Worm (Caenorhabditis elegans) whole organism, late embryonic: Measurements from ENCODE around the gene Y38E10A.22.

Experiments used
- K02D7.2 ChIP-seq: sonication (generic microtip); optimal IDR thresholded peaks from 2 replicates; lab custom pipeline; 2017; ENCODE audit warnings: mild to moderate bottlenecking, missing genetic modification characterization, missing compliant biosample characterization
- ahr-1 ChIP-seq: sonication (generic microtip); optimal IDR thresholded peaks from 2 replicates; lab custom pipeline; 2016; ENCODE audit warnings: missing genetic modification characterization, missing compliant biosample characterization
- ceh-18 ChIP-seq: sonication (generic microtip); optimal IDR thresholded peaks from 2 replicates; lab custom pipeline; 2016; ENCODE audit warnings: missing genetic modification characterization, missing compliant biosample characterization
- ceh-19 ChIP-seq: fragments of 200-800 bp; sonication (Bioruptor generic); optimal IDR thresholded peaks from 2 replicates; lab custom pipeline; 2018; ENCODE audit warnings: mild to moderate bottlenecking, missing genetic modification characterization, missing compliant biosample characterization
- ceh-2 ChIP-seq: sonication (generic microtip); optimal IDR thresholded peaks from 2 replicates; lab custom pipeline; 2016; ENCODE audit warnings: missing genotype, missing genetic modification characterization, missing compliant biosample characterization
- ceh-22 ChIP-seq: sonication (generic microtip); optimal IDR thresholded peaks from 2 replicates; lab custom pipeline; 2017; ENCODE audit warnings: missing biosample characterization, missing genetic modification characterization
- ceh-30 ChIP-seq: fragments of 150-350 bp; optimal IDR thresholded peaks from 2 replicates; lab custom pipeline; 2014; ENCODE audit warnings: missing biosample characterization, missing genetic modification characterization
- ceh-31 ChIP-seq: sonication (generic microtip); optimal IDR thresholded peaks from 2 replicates; lab custom pipeline; 2016; ENCODE audit warnings: missing genetic modification characterization, missing compliant biosample characterization
- ceh-45 ChIP-seq: fragments of 200-800 bp; sonication (Bioruptor generic); IDR thresholded peaks from 2 replicates; pipeline ENCODE4 v1.3.6; 2022; ENCODE audit warnings: missing genetic modification reagents, missing genetic modification characterization, missing compliant biosample characterization
- ceh-6 ChIP-seq: fragments of 200-800 bp; sonication (Bioruptor generic); optimal IDR thresholded peaks from 2 replicates; lab custom pipeline; 2018; ENCODE audit warnings: mild to moderate bottlenecking, missing genetic modification characterization, missing compliant biosample characterization
- dve-1 ChIP-seq: sonication (generic microtip); optimal IDR thresholded peaks from 2 replicates; lab custom pipeline; 2017; ENCODE audit warnings: antibody characterized with exemption, mild to moderate bottlenecking, missing genetic modification characterization, missing compliant biosample characterization
- elt-2 ChIP-seq: sonication (generic microtip); optimal IDR thresholded peaks from 2 replicates; lab custom pipeline; 2016; ENCODE audit warnings: missing genetic modification reagents, missing genetic modification characterization, missing compliant biosample characterization
- ets-4 ChIP-seq: sonication (generic microtip); optimal IDR thresholded peaks from 2 replicates; lab custom pipeline; 2016; ENCODE audit warnings: missing genetic modification characterization, missing compliant biosample characterization
- eyg-1 ChIP-seq: sonication (generic microtip); optimal IDR thresholded peaks from 2 replicates; lab custom pipeline; 2016; ENCODE audit warnings: missing genotype, missing genetic modification characterization, missing compliant biosample characterization
- gmeb-2 ChIP-seq: sonication (generic microtip); optimal IDR thresholded peaks from 2 replicates; lab custom pipeline; 2016; ENCODE audit warnings: missing genetic modification characterization, inconsistent platforms, missing compliant biosample characterization
- hlh-13 ChIP-seq: fragments of 200-800 bp; sonication (Bioruptor generic); optimal IDR thresholded peaks from 2 replicates; lab custom pipeline; 2018; ENCODE audit warnings: mild to moderate bottlenecking, missing genetic modification characterization, missing compliant biosample characterization
- hlh-15 ChIP-seq: sonication (generic microtip); optimal IDR thresholded peaks from 2 replicates; lab custom pipeline; 2016; ENCODE audit warnings: missing genetic modification characterization, missing compliant biosample characterization
- hlh-30 ChIP-seq: sonication (generic microtip); optimal IDR thresholded peaks from 2 replicates; lab custom pipeline; 2017; ENCODE audit warnings: antibody characterized with exemption, missing genetic modification characterization, missing compliant biosample characterization; ENCODE audit not compliant: insufficient read depth
- hlh-6 ChIP-seq: sonication (generic microtip); optimal IDR thresholded peaks from 2 replicates; lab custom pipeline; 2016; ENCODE audit warnings: missing genotype, missing genetic modification characterization, missing compliant biosample characterization
- hlh-8 ChIP-seq: sonication (generic microtip); optimal IDR thresholded peaks from 2 replicates; lab custom pipeline; 2016; ENCODE audit warnings: missing genotype, missing genetic modification characterization, missing compliant biosample characterization
- madf-2 ChIP-seq: sonication (generic microtip); optimal IDR thresholded peaks from 2 replicates; lab custom pipeline; 2017; ENCODE audit warnings: missing genetic modification characterization, missing compliant biosample characterization
- nhr-232 ChIP-seq: sonication (generic microtip); optimal IDR thresholded peaks from 2 replicates; lab custom pipeline; 2016; ENCODE audit warnings: missing genetic modification characterization, missing compliant biosample characterization
- odd-2 ChIP-seq: sonication (generic microtip); optimal IDR thresholded peaks from 2 replicates; lab custom pipeline; 2017; ENCODE audit warnings: antibody characterized with exemption, mild to moderate bottlenecking, missing genetic modification characterization, missing compliant biosample characterization
- pax-1 ChIP-seq: fragments of 150-350 bp; optimal IDR thresholded peaks from 2 replicates; lab custom pipeline; 2014; ENCODE audit warnings: missing biosample characterization, missing genetic modification characterization
- pha-2 ChIP-seq: sonication (generic microtip); optimal IDR thresholded peaks from 2 replicates; lab custom pipeline; 2017; ENCODE audit warnings: mild to moderate bottlenecking, missing genetic modification characterization, missing compliant biosample characterization
- pqm-1 ChIP-seq: sonication (generic microtip); optimal IDR thresholded peaks from 2 replicates; lab custom pipeline; 2016; ENCODE audit warnings: missing genetic modification characterization, missing compliant biosample characterization
- pros-1 ChIP-seq: fragments of 150-350 bp; optimal IDR thresholded peaks from 2 replicates; lab custom pipeline; 2014; ENCODE audit warnings: missing biosample characterization, missing genetic modification reagents, missing genetic modification characterization
- ref-2 ChIP-seq: sonication (generic microtip); optimal IDR thresholded peaks from 2 replicates; lab custom pipeline; 2016; ENCODE audit warnings: missing genetic modification characterization, missing compliant biosample characterization
- rnt-1 ChIP-seq: sonication (generic microtip); optimal IDR thresholded peaks from 2 replicates; lab custom pipeline; 2016; ENCODE audit warnings: missing genetic modification characterization, missing compliant biosample characterization
- sdc-2 ChIP-seq: sonication (generic microtip); optimal IDR thresholded peaks from 2 replicates; lab custom pipeline; 2016; ENCODE audit warnings: missing genotype, missing genetic modification characterization, missing compliant biosample characterization
- syd-9 ChIP-seq: sonication (generic microtip); optimal IDR thresholded peaks from 2 replicates; lab custom pipeline; 2016; ENCODE audit warnings: mild to moderate bottlenecking, missing genetic modification characterization, moderate library complexity, missing compliant biosample characterization
- tbx-2 ChIP-seq: sonication (generic microtip); optimal IDR thresholded peaks from 2 replicates; lab custom pipeline; 2016; ENCODE audit warnings: missing genetic modification characterization, missing compliant biosample characterization
- tbx-7 ChIP-seq: sonication (generic microtip); optimal IDR thresholded peaks from 2 replicates; lab custom pipeline; 2016; ENCODE audit warnings: missing genotype, missing genetic modification characterization, missing compliant biosample characterization
- ttx-3 ChIP-seq: sonication (generic microtip); optimal IDR thresholded peaks from 2 replicates; lab custom pipeline; 2016; ENCODE audit warnings: missing genetic modification reagents, missing genetic modification characterization, missing compliant biosample characterization
- unc-3 ChIP-seq, 2 experiments: fragments of 200-800 bp in 1 of 2; sonication (Bioruptor generic) in 1 of 2; sonication (generic microtip) in 1 of 2; conservative IDR thresholded peaks in 1 of 2; optimal IDR thresholded peaks in 1 of 2; 2 replicates each; pipeline versions ENCODE4 v1.3.6 to Lab custom; 2016 to 2022; ENCODE audit warnings: missing compliant biosample characterization in 2 of 2, missing genetic modification characterization in 2 of 2, missing genetic modification reagents in 1 of 2
- unc-42 ChIP-seq: sonication (generic microtip); optimal IDR thresholded peaks from 2 replicates; lab custom pipeline; 2016; ENCODE audit warnings: missing genotype, missing genetic modification characterization, missing compliant biosample characterization
- unc-55 ChIP-seq: sonication (generic microtip); optimal IDR thresholded peaks from 2 replicates; lab custom pipeline; 2017; ENCODE audit warnings: missing biosample characterization, missing genetic modification reagents, missing genetic modification characterization

Y38E10A.22 gene

ce11 chrII:12694112-12694511 is 16.5 kb upstream of the Y38E10A.22 start, which contains the start of gene tbc-17:
Gene tbc-17, plus strand, starts transcription at chrII:12694412.
- no peak for TF ChIP-seq ceh-31 (tag; lab: Kevin White, UChicago)
- no peak for TF ChIP-seq rnt-1
- TF ChIP-seq tbx-2 (tag; lab: Kevin White, UChicago) = no peak
- no peak for TF ChIP-seq sdc-2 (tag; lab: Kevin White, UChicago)

- TF ChIP-seq hlh-13 (no peak), ceh-6 (no peak)
Observed at ce11 chrII:12692694-12693093, 15.1 kb upstream of the Y38E10A.22 start.

- no peak for TF ChIP-seq ceh-30 (tag; lab: Kevin White, UChicago)
- no peak for TF ChIP-seq unc-42
- TF ChIP-seq ceh-19 (GFP tag; lab: Kevin White, UChicago) = no peak
- TF ChIP-seq ceh-45 = no peak
Observed at ce11 chrII:12691351-12691750, 13.7 kb upstream of the Y38E10A.22 start.

ce11 chrII:12690905-12691304 is 13.3 kb upstream of the Y38E10A.22 start:
- TF ChIP-seq hlh-6 (no peak), unc-42 (peak; percentile 54)

- no peak for TF ChIP-seq ets-4 (tag; lab: Kevin White, UChicago)
- TF ChIP-seq elt-2 (tag; lab: Kevin White, UChicago) = peak; percentile 60
Observed at ce11 chrII:12689333-12689732, 11.7 kb upstream of the Y38E10A.22 start.

ce11 chrII:12679635-12680034 is 2.0 kb upstream of the Y38E10A.22 start, which contains the start of the genes Y38E10A.33 and cox-10:
Gene Y38E10A.33, minus strand, starts transcription at chrII:12679646.
Gene cox-10, plus strand, starts transcription at chrII:12679954.
- TF ChIP-seq pax-1 (tag; lab: Kevin White, UChicago) (peak; percentile 7), ahr-1 (tag; lab: Kevin White, UChicago) (no peak), gmeb-2 (tag; lab: Kevin White, UChicago) (no peak), unc-42 (peak; percentile 26), pqm-1 (tag; lab: Kevin White, UChicago) (no peak), hlh-15 (tag; lab: Kevin White, UChicago) (no peak), pha-2 (tag; lab: Kevin White, UChicago) (no peak), ttx-3 (tag; lab: Kevin White, UChicago) (no peak), ceh-18 (no peak), hlh-8 (tag; lab: Kevin White, UChicago) (no peak)

ce11 chrII:12678867-12679134 is 1.2 kb upstream of the Y38E10A.22 start, which contains the start of gene Y38E10A.24:
Gene Y38E10A.24, plus strand, starts transcription at chrII:12679035.
- no peak for TF ChIP-seq odd-2 (tag; lab: Kevin White, UChicago)
- no peak for TF ChIP-seq K02D7.2 (tag; lab: Kevin White, UChicago)
- no peak for TF ChIP-seq ceh-2 (tag; lab: Kevin White, UChicago)
- no peak for TF ChIP-seq ceh-22 (tag; lab: Kevin White, UChicago)

ce11 chrII:12677975-12678866 is 611 bp upstream of the Y38E10A.22 start:
- TF ChIP-seq dve-1 (tag; lab: Kevin White, UChicago) (no peak), pros-1 (tag; lab: Kevin White, UChicago) (no peak), nhr-232 (no peak), syd-9 (tag; lab: Kevin White, UChicago) (peak; percentile 25), ttx-3 (tag; lab: Kevin White, UChicago) (no peak), madf-2 (no peak), sdc-2 (tag; lab: Kevin White, UChicago) (no peak), tbx-2 (tag; lab: Kevin White, UChicago) (peak; percentile 81), ceh-22 (tag; lab: Kevin White, UChicago) (no peak), hlh-30 (tag; lab: Kevin White, UChicago) (no peak), unc-3 (GFP tag; conservative IDR thresholded peaks at IDR 0.05; lab: Robert Waterston, UW) (no peak), unc-3 (tag; optimal IDR thresholded peaks at IDR 0.05; lab: Kevin White, UChicago) (peak; percentile 18), ceh-45 (no peak), ceh-6 (no peak), ref-2 (tag; lab: Kevin White, UChicago) (peak; percentile 62), eyg-1 (tag; lab: Kevin White, UChicago) (no peak), tbx-7 (peak; percentile 74), unc-55 (GFP tag; lab: Kevin White, UChicago) (peak; percentile 58), ceh-31 (tag; lab: Kevin White, UChicago) (peak; percentile 91)
